Worm (Caenorhabditis elegans): ENCODE measurements around the gene T03F7.5.

The T03F7.5 gene

DNA sequence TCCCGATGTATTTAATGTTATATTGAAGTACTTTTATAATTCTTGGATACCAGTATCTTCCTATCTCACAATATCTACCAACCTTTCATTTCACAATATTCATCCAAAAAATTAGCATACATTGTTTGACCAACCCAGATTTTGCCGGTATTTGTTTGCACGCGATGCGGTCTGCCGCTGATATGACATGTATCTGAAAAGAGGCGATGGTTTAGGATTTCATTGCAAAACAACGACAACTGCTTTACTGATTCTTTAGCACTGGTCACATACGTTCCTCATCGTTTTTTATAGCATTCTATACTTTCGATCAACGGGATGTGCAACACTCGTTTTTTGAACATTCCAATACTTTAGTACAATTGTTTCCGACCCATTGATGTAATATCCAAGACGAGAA lies 50.7 kb downstream of the T03F7.5 start, which contains the start of gene mam-4:
Gene mam-4, plus strand, starts transcription at position 301 of the 400 bp plus-strand sequence.
- TF ChIP-seq ceh-16 (tag; optimal IDR thresholded peaks at IDR 0.05) (no peak), ZK546.5 (tag; optimal IDR thresholded peaks at IDR 0.05) (no peak), tbx-2 (tag; optimal IDR thresholded peaks at IDR 0.05) (no peak), unc-62 (GFP tag; optimal IDR thresholded peaks at IDR 0.05) (no peak), nhr-77 (tag; optimal IDR thresholded peaks at IDR 0.05) (no peak), ceh-9 (tag; optimal IDR thresholded peaks at IDR 0.05) (no peak), egl-27 (tag; optimal IDR thresholded peaks at IDR 0.05) (no peak), nhr-76 (tag; optimal IDR thresholded peaks at IDR 0.05) (no peak), lin-39 (tag; optimal IDR thresholded peaks at IDR 0.05) (no peak)
